Fruit fly (Drosophila melanogaster) whole organism, embryonic: Measurements from ENCODE around the gene Wsck.

Experiments
- Bgb ChIP-seq: fragments of 200-800 bp; sonication (Bioruptor generic); IDR thresholded peaks from 2 replicates; pipeline ENCODE4 v1.3.6; 2022; ENCODE audit warnings: missing biosample characterization, missing genetic modification characterization; ENCODE audit not compliant: partially characterized antibody
- CG10979 ChIP-seq: fragments of 200-800 bp; sonication (Bioruptor generic); optimal IDR thresholded peaks from 2 replicates; lab custom pipeline; 2018; ENCODE audit warnings: missing biosample characterization, mild to moderate bottlenecking, missing genetic modification characterization, moderate library complexity
- CG12391 ChIP-seq: fragments of 200-800 bp; sonication (Bioruptor generic); optimal IDR thresholded peaks from 3 replicates; lab custom pipeline; 2018; ENCODE audit warnings: missing biosample characterization, mild to moderate bottlenecking, missing genetic modification characterization, moderate library complexity
- CG12769 ChIP-seq: fragments of 200-800 bp; sonication (Bioruptor generic); optimal IDR thresholded peaks from 2 replicates; lab custom pipeline; 2019; ENCODE audit warnings: missing biosample characterization, mild to moderate bottlenecking, missing genetic modification characterization, moderate library complexity
- CG15514 ChIP-seq: fragments of 200-800 bp; sonication (Bioruptor generic); optimal IDR thresholded peaks from 3 replicates; lab custom pipeline; 2017; ENCODE audit warnings: missing biosample characterization, missing genetic modification characterization, mild to moderate bottlenecking, moderate library complexity, missing genetic modification reagents
- CG16779 ChIP-seq: fragments of 200-800 bp; sonication (Bioruptor generic); IDR thresholded peaks from 2 replicates; pipeline ENCODE4 v1.3.6; 2022; ENCODE audit warnings: missing biosample characterization, missing genetic modification characterization
- CG16813 ChIP-seq: fragments of 200-800 bp; sonication (Bioruptor generic); IDR thresholded peaks from 3 replicates; pipeline ENCODE4 v1.3.6; 2022; ENCODE audit warnings: missing biosample characterization, missing genetic modification characterization; ENCODE audit not compliant: partially characterized antibody
- CG2116 ChIP-seq: fragments of 200-800 bp; sonication (Bioruptor generic); optimal IDR thresholded peaks from 3 replicates; lab custom pipeline; 2018; ENCODE audit warnings: missing biosample characterization, mild to moderate bottlenecking, missing genetic modification characterization
- CG2129 ChIP-seq: fragments of 200-800 bp; sonication (Bioruptor generic); IDR thresholded peaks from 2 replicates; pipeline ENCODE4 v1.3.6; 2022; ENCODE audit warnings: missing biosample characterization, missing genetic modification characterization; ENCODE audit not compliant: partially characterized antibody
- CG32772 ChIP-seq: fragments of 200-800 bp; sonication (Bioruptor generic); IDR thresholded peaks from 2 replicates; pipeline ENCODE4 v1.3.6; 2022; ENCODE audit warnings: missing biosample characterization, missing genetic modification characterization
- CG34422 ChIP-seq: fragments of 200-800 bp; sonication (Bioruptor generic); IDR thresholded peaks from 3 replicates; pipeline ENCODE4 v1.3.6; 2022; ENCODE audit warnings: missing biosample characterization, missing genetic modification characterization
- CG4617 ChIP-seq: fragments of 200-800 bp; sonication (Bioruptor generic); optimal IDR thresholded peaks from 3 replicates; lab custom pipeline; 2016; ENCODE audit warnings: missing biosample characterization, missing genetic modification characterization, borderline replicate concordance
- CG7372 ChIP-seq: fragments of 200-800 bp; sonication (Bioruptor generic); IDR thresholded peaks from 2 replicates; pipeline ENCODE4 v1.3.6; 2022; ENCODE audit warnings: missing biosample characterization, missing genetic modification characterization
- CG7963 ChIP-seq: fragments of 200-800 bp; sonication (Bioruptor generic); IDR thresholded peaks from 3 replicates; pipeline ENCODE4 v1.3.6; 2022; ENCODE audit warnings: missing biosample characterization, missing genetic modification characterization; ENCODE audit not compliant: partially characterized antibody
- CG9797 ChIP-seq: fragments of 200-800 bp; sonication (Bioruptor generic); optimal IDR thresholded peaks from 3 replicates; lab custom pipeline; 2018; ENCODE audit warnings: missing biosample characterization, mild to moderate bottlenecking, missing genetic modification characterization
- CG9932 ChIP-seq: fragments of 200-800 bp; sonication (Bioruptor generic); IDR thresholded peaks from 2 replicates; pipeline ENCODE4 v1.3.6; 2022; ENCODE audit warnings: missing biosample characterization, missing genetic modification characterization
- Deaf1 ChIP-seq: fragments of 200-800 bp; optimal IDR thresholded peaks from 3 replicates; lab custom pipeline; 2019; ENCODE audit warnings: missing biosample characterization, mild to moderate bottlenecking, missing genetic modification characterization, moderate library complexity
- Doc3 ChIP-seq: fragments of 200-800 bp; sonication (Bioruptor generic); IDR thresholded peaks from 3 replicates; pipeline ENCODE4 v1.3.6; 2022; ENCODE audit warnings: missing biosample characterization, missing genetic modification characterization; ENCODE audit not compliant: partially characterized antibody
- E2f2 ChIP-seq: fragments of 200-800 bp; sonication (Bioruptor generic); IDR thresholded peaks from 2 replicates; pipeline ENCODE4 v1.3.6; 2022; ENCODE audit warnings: missing biosample characterization, missing genetic modification characterization
- Hr3 ChIP-seq: fragments of 200-800 bp; sonication (Bioruptor generic); optimal IDR thresholded peaks from 3 replicates; lab custom pipeline; 2016; ENCODE audit warnings: missing biosample characterization, missing genetic modification characterization
- MBD-R2 ChIP-seq: fragments of 200-800 bp; sonication (Bioruptor generic); IDR thresholded peaks from 2 replicates; pipeline ENCODE4 v1.3.6; 2022; ENCODE audit warnings: missing biosample characterization, missing genetic modification characterization
- Mad ChIP-seq: fragments of 200-800 bp; sonication (Bioruptor generic); optimal IDR thresholded peaks from 2 replicates; lab custom pipeline; 2016; ENCODE audit warnings: missing biosample characterization, missing genetic modification characterization
- NK7.1 ChIP-seq: fragments of 200-800 bp; sonication (Bioruptor generic); optimal IDR thresholded peaks from 3 replicates; lab custom pipeline; 2016; ENCODE audit warnings: missing biosample characterization, missing genetic modification characterization
- Nf-YA ChIP-seq: fragments of 200-800 bp; sonication (Bioruptor generic); IDR thresholded peaks from 2 replicates; pipeline ENCODE4 v1.3.6; 2022; ENCODE audit warnings: missing biosample characterization, missing genetic modification characterization
- Nf-YC ChIP-seq: fragments of 200-800 bp; optimal IDR thresholded peaks from 3 replicates; lab custom pipeline; 2019; ENCODE audit warnings: missing biosample characterization, mild to moderate bottlenecking, missing genetic modification characterization, moderate library complexity
- Opbp ChIP-seq: fragments of 200-800 bp; sonication (Bioruptor generic); IDR thresholded peaks from 3 replicates; pipeline ENCODE4 v1.3.6; 2022; ENCODE audit warnings: missing biosample characterization, missing genetic modification characterization; ENCODE audit not compliant: partially characterized antibody
- Pdp1 ChIP-seq, 2 experiments: fragments of 200-800 bp; sonication (Bioruptor generic); optimal IDR thresholded peaks; 3 replicates each; lab custom pipeline; 2016; ENCODE audit warnings: missing biosample characterization in 2 of 2, missing genetic modification characterization in 2 of 2, mild to moderate bottlenecking in 1 of 2, moderate library complexity in 1 of 2
- Scr ChIP-seq: fragments of 200-800 bp; sonication (Bioruptor generic); IDR thresholded peaks from 2 replicates; pipeline ENCODE4 v1.3.6; 2022; ENCODE audit warnings: missing biosample characterization, missing genetic modification characterization; ENCODE audit not compliant: partially characterized antibody
- Sry-δ ChIP-seq: fragments of 200-800 bp; sonication (Bioruptor generic); optimal IDR thresholded peaks from 2 replicates; lab custom pipeline; 2016; ENCODE audit warnings: missing biosample characterization, missing genetic modification characterization
- Xrp1 ChIP-seq: fragments of 200-800 bp; sonication (Bioruptor generic); IDR thresholded peaks from 2 replicates; pipeline ENCODE4 v1.3.6; 2022; ENCODE audit warnings: missing biosample characterization, missing genetic modification characterization
- ab ChIP-seq: fragments of 200-800 bp; sonication (Bioruptor generic); optimal IDR thresholded peaks from 2 replicates; lab custom pipeline; 2016; ENCODE audit warnings: missing biosample characterization, missing genetic modification characterization
- amos ChIP-seq: fragments of 200-800 bp; sonication (Bioruptor generic); IDR thresholded peaks from 2 replicates; pipeline ENCODE4 v1.3.6; 2022; ENCODE audit warnings: missing biosample characterization, missing genetic modification characterization; ENCODE audit not compliant: partially characterized antibody
- bbx ChIP-seq: fragments of 200-800 bp; sonication (Bioruptor generic); IDR thresholded peaks from 2 replicates; pipeline ENCODE4 v1.3.6; 2022; ENCODE audit warnings: missing biosample characterization, missing genetic modification characterization; ENCODE audit not compliant: partially characterized antibody
- cato ChIP-seq: fragments of 200-800 bp; sonication (Bioruptor generic); optimal IDR thresholded peaks from 2 replicates; lab custom pipeline; 2016; ENCODE audit warnings: missing biosample characterization, missing genetic modification characterization, borderline replicate concordance
- chinmo ChIP-seq: fragments of 200-800 bp; sonication (Bioruptor generic); IDR thresholded peaks from 4 replicates; pipeline ENCODE4 v1.3.6; 2022; ENCODE audit warnings: missing biosample characterization, missing genetic modification characterization; ENCODE audit not compliant: partially characterized antibody
- disco-r ChIP-seq: fragments of 200-800 bp; sonication (Bioruptor generic); optimal IDR thresholded peaks from 2 replicates; lab custom pipeline; 2016; ENCODE audit warnings: missing biosample characterization, missing genetic modification characterization
- dmrt11E ChIP-seq: fragments of 200-800 bp; sonication (Bioruptor generic); optimal IDR thresholded peaks from 3 replicates; lab custom pipeline; 2018; ENCODE audit warnings: missing biosample characterization, mild to moderate bottlenecking, missing genetic modification characterization, moderate library complexity
- gfzf ChIP-seq: fragments of 200-800 bp; sonication (Bioruptor generic); optimal IDR thresholded peaks from 2 replicates; lab custom pipeline; 2016; ENCODE audit warnings: missing biosample characterization, mild to moderate bottlenecking, missing genetic modification characterization, moderate library complexity
- kay ChIP-seq: fragments of 200-800 bp; sonication (Bioruptor generic); optimal IDR thresholded peaks from 2 replicates; lab custom pipeline; 2016; ENCODE audit warnings: missing biosample characterization, missing genetic modification characterization
- knrl ChIP-seq: fragments of 200-800 bp; sonication (Bioruptor generic); IDR thresholded peaks from 3 replicates; pipeline ENCODE4 v1.3.6; 2022; ENCODE audit warnings: missing biosample characterization, missing genetic modification characterization; ENCODE audit not compliant: partially characterized antibody
- lbe ChIP-seq: fragments of 200-800 bp; sonication (Bioruptor generic); optimal IDR thresholded peaks from 2 replicates; lab custom pipeline; 2016; ENCODE audit warnings: missing biosample characterization, mild to moderate bottlenecking, missing genetic modification characterization
- lilli ChIP-seq: fragments of 200-800 bp; sonication (Bioruptor generic); optimal IDR thresholded peaks from 3 replicates; lab custom pipeline; 2016; ENCODE audit warnings: missing biosample characterization, missing genetic modification characterization
- slou ChIP-seq: fragments of 200-800 bp; sonication (Bioruptor generic); optimal IDR thresholded peaks from 3 replicates; lab custom pipeline; 2016; ENCODE audit warnings: missing biosample characterization, missing genetic modification characterization
- sna ChIP-seq: fragments of 200-800 bp; sonication (Bioruptor generic); IDR thresholded peaks from 2 replicates; pipeline ENCODE4 v1.3.6; 2022; ENCODE audit warnings: missing biosample characterization, missing genetic modification characterization; ENCODE audit not compliant: partially characterized antibody
- sug ChIP-seq: fragments of 200-800 bp; optimal IDR thresholded peaks from 2 replicates; lab custom pipeline; 2019; ENCODE audit warnings: missing biosample characterization, mild to moderate bottlenecking, missing genetic modification characterization, moderate library complexity
- unc-4 ChIP-seq: fragments of 200-800 bp; sonication (Bioruptor generic); IDR thresholded peaks from 2 replicates; pipeline ENCODE4 v1.3.6; 2022; ENCODE audit warnings: missing biosample characterization, missing genetic modification characterization; ENCODE audit not compliant: partially characterized antibody
- wek ChIP-seq: fragments of 200-800 bp; sonication (Bioruptor generic); optimal IDR thresholded peaks from 3 replicates; lab custom pipeline; 2018; ENCODE audit warnings: missing biosample characterization, mild to moderate bottlenecking, missing genetic modification characterization, moderate library complexity

Gene Wsck

dm6 chr3R:24661679-24662411 lies 32.0 kb upstream of the Wsck start, which contains the start of gene Ppox:
Ppox (minus strand) TSS chr3R:24661851.
- TF ChIP-seq wek (no peak), CG10979 (tag; lab: Kevin White, UChicago) (no peak), slou (no peak), CG2116 (peak; percentile 25), E2f2 (GFP tag; lab: Robert Waterston, UW) (peak; percentile 68), knrl (GFP tag; lab: Robert Waterston, UW) (peak; percentile 92), CG9932 (GFP tag; lab: Robert Waterston, UW) (peak; percentile 26; the same call in 1 of the 2 replicates), dmrt11E (tag; lab: Kevin White, UChicago) (no peak), ab (GFP tag; lab: Kevin White, UChicago) (no peak), disco-r (GFP tag; lab: Kevin White, UChicago) (no peak), amos (GFP tag; lab: Robert Waterston, UW) (peak; percentile 94), CG2129 (peak; percentile 62), CG12769 (tag; lab: Kevin White, UChicago) (no peak), MBD-R2 (GFP tag; lab: Robert Waterston, UW) (peak; percentile 69), Opbp (GFP tag; lab: Robert Waterston, UW) (peak; percentile 89), sna (peak; percentile 97), bbx (peak; percentile 94), lbe (GFP tag; lab: Kevin White, UChicago) (no peak), Nf-YA (GFP tag; lab: Robert Waterston, UW) (no peak), sug (peak; percentile 4), kay (GFP tag; lab: Kevin White, UChicago) (no peak), CG7963 (GFP tag; lab: Robert Waterston, UW) (peak; percentile 84), Xrp1 (GFP tag; lab: Robert Waterston, UW) (no peak), chinmo (GFP tag; lab: Robert Waterston, UW) (peak; percentile 88; the same call in 3 of the 4 replicates), CG16779 (no peak), CG34422 (peak; percentile 31; the same call in 1 of the 3 replicates), Sry-δ (peak; percentile 65), CG12391 (tag; lab: Kevin White, UChicago) (peak; percentile 8), CG32772 (no peak), CG9797 (GFP tag; lab: Kevin White, UChicago) (no peak), unc-4 (GFP tag; lab: Robert Waterston, UW) (peak; percentile 94), lilli (GFP tag; lab: Kevin White, UChicago) (no peak), Doc3 (GFP tag; lab: Robert Waterston, UW) (peak; percentile 95), Deaf1 (no peak), Scr (GFP tag; lab: Robert Waterston, UW) (peak; percentile 91), Pdp1 (GFP tag; optimal IDR thresholded peaks at IDR 0.05; lab: Kevin White, UChicago) (peak in 1 of 2 experiments; percentile 87), CG4617 (GFP tag; lab: Kevin White, UChicago) (peak; percentile 13), gfzf (no peak), Nf-YC (tag; lab: Kevin White, UChicago) (no peak), Bgb (GFP tag; lab: Robert Waterston, UW) (peak; percentile 96), cato (GFP tag; lab: Kevin White, UChicago) (no peak), Hr3 (GFP tag; lab: Kevin White, UChicago) (no peak), Mad (GFP tag; lab: Kevin White, UChicago) (no peak), CG16813 (GFP tag; lab: Robert Waterston, UW) (peak; percentile 85), CG15514 (peak; percentile 21), NK7.1 (GFP tag; lab: Kevin White, UChicago) (no peak), CG7372 (GFP tag; lab: Robert Waterston, UW) (peak; percentile 85)
